Fruit fly (Drosophila melanogaster) whole organism, embryonic: ENCODE measurements around the gene Jhbp7.

Experiments
- B-H1 ChIP-seq: fragments of 200-800 bp; sonication (Bioruptor generic); IDR thresholded peaks from 3 replicates; pipeline ENCODE4 v1.3.6; 2022; ENCODE audit warnings: missing biosample characterization, missing genetic modification characterization
- CG1024 ChIP-seq: fragments of 200-800 bp; sonication (Bioruptor generic); IDR thresholded peaks from 2 replicates; pipeline ENCODE4 v1.3.6; 2022; ENCODE audit warnings: missing biosample characterization, missing genetic modification characterization
- CG10366 ChIP-seq: fragments of 200-800 bp; sonication (Bioruptor generic); IDR thresholded peaks from 2 replicates; pipeline ENCODE4 v1.3.6; 2022; ENCODE audit warnings: missing biosample characterization, missing genetic modification characterization
- CG10565 ChIP-seq: fragments of 200-800 bp; sonication (Bioruptor generic); optimal IDR thresholded peaks from 3 replicates; lab custom pipeline; 2016; ENCODE audit warnings: missing biosample characterization, mild to moderate bottlenecking, missing genetic modification characterization
- CG12299 ChIP-seq: fragments of 200-800 bp; sonication (Bioruptor generic); optimal IDR thresholded peaks from 2 replicates; lab custom pipeline; 2018; ENCODE audit warnings: missing biosample characterization, mild to moderate bottlenecking, missing genetic modification characterization
- CG1233 ChIP-seq: fragments of 200-800 bp; sonication (Bioruptor generic); optimal IDR thresholded peaks from 4 replicates; lab custom pipeline; 2018; ENCODE audit warnings: missing biosample characterization, mild to moderate bottlenecking, missing genetic modification characterization
- CG12942 ChIP-seq: fragments of 200-800 bp; sonication (Bioruptor generic); optimal IDR thresholded peaks from 3 replicates; lab custom pipeline; 2016; ENCODE audit warnings: missing biosample characterization, missing genetic modification characterization
- CG1602 ChIP-seq: fragments of 200-800 bp; sonication (Bioruptor generic); optimal IDR thresholded peaks from 3 replicates; lab custom pipeline; 2016; ENCODE audit warnings: missing biosample characterization, missing genetic modification characterization
- CG1603 ChIP-seq: fragments of 200-800 bp; sonication (Bioruptor generic); optimal IDR thresholded peaks from 2 replicates; lab custom pipeline; 2019; ENCODE audit warnings: missing biosample characterization, mild to moderate bottlenecking, missing genetic modification characterization, moderate library complexity
- CG18476 ChIP-seq: fragments of 200-800 bp; sonication (Bioruptor generic); optimal IDR thresholded peaks from 2 replicates; lab custom pipeline; 2016; ENCODE audit warnings: missing biosample characterization, mild to moderate bottlenecking, missing genetic modification characterization
- CG18599 ChIP-seq: fragments of 200-800 bp; sonication (Bioruptor generic); optimal IDR thresholded peaks from 3 replicates; lab custom pipeline; 2017; ENCODE audit warnings: missing biosample characterization, missing genetic modification characterization, mild to moderate bottlenecking, moderate library complexity, missing genetic modification reagents
- CG32767 ChIP-seq: fragments of 200-800 bp; sonication (Bioruptor generic); IDR thresholded peaks from 2 replicates; pipeline ENCODE4 v1.3.6; 2022; ENCODE audit warnings: missing biosample characterization, missing genetic modification characterization
- CG32772 ChIP-seq: fragments of 200-800 bp; sonication (Bioruptor generic); IDR thresholded peaks from 2 replicates; pipeline ENCODE4 v1.3.6; 2022; ENCODE audit warnings: missing biosample characterization, missing genetic modification characterization
- CG34224 ChIP-seq: fragments of 200-800 bp; sonication (Bioruptor generic); IDR thresholded peaks from 3 replicates; pipeline ENCODE4 v1.3.6; 2022; ENCODE audit warnings: missing biosample characterization, missing genetic modification characterization; ENCODE audit not compliant: partially characterized antibody
- CG4617 ChIP-seq: fragments of 200-800 bp; sonication (Bioruptor generic); optimal IDR thresholded peaks from 3 replicates; lab custom pipeline; 2016; ENCODE audit warnings: missing biosample characterization, missing genetic modification characterization, borderline replicate concordance
- CG6254 ChIP-seq: fragments of 200-800 bp; sonication (Bioruptor generic); optimal IDR thresholded peaks from 3 replicates; lab custom pipeline; 2017; ENCODE audit warnings: mild to moderate bottlenecking, missing biosample characterization, missing genetic modification reagents, missing genetic modification characterization
- CG7928 ChIP-seq: fragments of 200-800 bp; sonication (Bioruptor generic); optimal IDR thresholded peaks from 2 replicates; lab custom pipeline; 2017; ENCODE audit warnings: missing biosample characterization, mild to moderate bottlenecking, missing genetic modification characterization
- CG8765 ChIP-seq: fragments of 200-800 bp; sonication (Bioruptor generic); IDR thresholded peaks from 2 replicates; pipeline ENCODE4 v1.3.6; 2022; ENCODE audit warnings: missing biosample characterization, missing genetic modification characterization
- CG9817 ChIP-seq: fragments of 200-800 bp; sonication (Bioruptor generic); optimal IDR thresholded peaks from 2 replicates; lab custom pipeline; 2018; ENCODE audit warnings: missing biosample characterization, mild to moderate bottlenecking, missing genetic modification characterization, moderate library complexity
- Dfd ChIP-seq, 2 experiments: fragments of >200 bp; optimal IDR thresholded peaks; 2 replicates each; lab custom pipeline; 2017; ENCODE audit warnings: missing biosample characterization in 2 of 2, missing genetic modification characterization in 2 of 2
- Eip74EF ChIP-seq, 2 experiments: fragments of 200-800 bp in 1 of 2; fragments of >200 bp in 1 of 2; sonication (Bioruptor generic) in 1 of 2; optimal IDR thresholded peaks; 2 replicates each; lab custom pipeline; 2017 to 2019; ENCODE audit warnings: missing biosample characterization in 2 of 2, missing genetic modification characterization in 2 of 2, mild to moderate bottlenecking in 1 of 2, moderate library complexity in 1 of 2
- HLH3B ChIP-seq: fragments of 200-800 bp; sonication (Bioruptor generic); IDR thresholded peaks from 2 replicates; pipeline ENCODE4 v1.3.6; 2022; ENCODE audit warnings: missing biosample characterization, missing genetic modification characterization
- HLHmδ ChIP-seq: fragments of 200-800 bp; sonication (Bioruptor generic); optimal IDR thresholded peaks from 2 replicates; lab custom pipeline; 2018; ENCODE audit warnings: missing biosample characterization, mild to moderate bottlenecking, missing genetic modification characterization, moderate library complexity
- Hr3 ChIP-seq: fragments of 200-800 bp; sonication (Bioruptor generic); optimal IDR thresholded peaks from 3 replicates; lab custom pipeline; 2016; ENCODE audit warnings: missing biosample characterization, missing genetic modification characterization
- Kr ChIP-seq: fragments of 200-800 bp; sonication (Bioruptor generic); optimal IDR thresholded peaks from 2 replicates; lab custom pipeline; 2017; ENCODE audit warnings: missing biosample characterization, mild to moderate bottlenecking, missing genetic modification characterization
- Mad ChIP-seq: fragments of 200-800 bp; sonication (Bioruptor generic); optimal IDR thresholded peaks from 2 replicates; lab custom pipeline; 2016; ENCODE audit warnings: missing biosample characterization, missing genetic modification characterization
- Mrtf ChIP-seq: fragments of 200-800 bp; sonication (Bioruptor generic); IDR thresholded peaks from 3 replicates; pipeline ENCODE4 v1.3.6; 2022; ENCODE audit warnings: missing biosample characterization, missing genetic modification characterization
- NC2β ChIP-seq: fragments of 200-800 bp; sonication (Bioruptor generic); optimal IDR thresholded peaks from 2 replicates; lab custom pipeline; 2016; ENCODE audit warnings: missing biosample characterization, missing genetic modification characterization
- Oli ChIP-seq: fragments of 200-800 bp; sonication (Bioruptor generic); optimal IDR thresholded peaks from 2 replicates; lab custom pipeline; 2018; ENCODE audit warnings: missing biosample characterization, mild to moderate bottlenecking, missing genetic modification characterization, moderate library complexity
- Sin3A ChIP-seq: fragments of >200 bp; optimal IDR thresholded peaks from 2 replicates; lab custom pipeline; 2018
- Six4 ChIP-seq: fragments of 200-800 bp; sonication (Bioruptor generic); optimal IDR thresholded peaks from 2 replicates; lab custom pipeline; 2016; ENCODE audit warnings: missing biosample characterization, missing genetic modification characterization
- al ChIP-seq: fragments of 200-800 bp; sonication (Bioruptor generic); IDR thresholded peaks from 2 replicates; pipeline ENCODE4 v1.3.6; 2022; ENCODE audit warnings: missing biosample characterization, missing genetic modification characterization
- amos ChIP-seq: fragments of 200-800 bp; sonication (Bioruptor generic); IDR thresholded peaks from 2 replicates; pipeline ENCODE4 v1.3.6; 2022; ENCODE audit warnings: missing biosample characterization, missing genetic modification characterization; ENCODE audit not compliant: partially characterized antibody
- bbx ChIP-seq: fragments of 200-800 bp; sonication (Bioruptor generic); IDR thresholded peaks from 2 replicates; pipeline ENCODE4 v1.3.6; 2022; ENCODE audit warnings: missing biosample characterization, missing genetic modification characterization; ENCODE audit not compliant: partially characterized antibody
- bowl ChIP-seq: fragments of 200-800 bp; sonication (Bioruptor generic); IDR thresholded peaks from 2 replicates; pipeline ENCODE4 v1.3.6; 2022; ENCODE audit warnings: missing biosample characterization, missing genetic modification characterization
- chm ChIP-seq: fragments of 200-800 bp; sonication (Bioruptor generic); IDR thresholded peaks from 2 replicates; pipeline ENCODE4 v1.3.6; 2022; ENCODE audit warnings: missing biosample characterization, missing genetic modification characterization
- corto ChIP-seq: fragments of 200-800 bp; sonication (Bioruptor generic); optimal IDR thresholded peaks from 2 replicates; lab custom pipeline; 2016; ENCODE audit warnings: missing biosample characterization, mild to moderate bottlenecking, missing genetic modification characterization, moderate library complexity
- dm ChIP-seq: fragments of 200-800 bp; sonication (Bioruptor generic); optimal IDR thresholded peaks from 3 replicates; lab custom pipeline; 2016; ENCODE audit warnings: missing biosample characterization, missing genetic modification characterization
- dpn ChIP-seq, 2 experiments: fragments of 200-800 bp; sonication (Bioruptor generic); optimal IDR thresholded peaks; 3 replicates each; lab custom pipeline; 2016; ENCODE audit warnings: missing biosample characterization in 2 of 2, missing genetic modification characterization in 2 of 2
- esg ChIP-seq: fragments of 200-800 bp; sonication (Bioruptor generic); conservative IDR thresholded peaks from 2 replicates; pipeline ENCODE4 v1.3.6; 2022; ENCODE audit warnings: missing biosample characterization, missing genetic modification characterization
- ewg ChIP-seq: fragments of 200-800 bp; sonication (Bioruptor generic); optimal IDR thresholded peaks from 3 replicates; lab custom pipeline; 2017; ENCODE audit warnings: mild to moderate bottlenecking, missing biosample characterization, missing genetic modification reagents, missing genetic modification characterization
- fru ChIP-seq: fragments of >200 bp; optimal IDR thresholded peaks from 2 replicates; lab custom pipeline; 2017
- jing ChIP-seq: fragments of 200-800 bp; sonication (Bioruptor generic); optimal IDR thresholded peaks from 2 replicates; lab custom pipeline; 2018; ENCODE audit warnings: missing biosample characterization, mild to moderate bottlenecking, missing genetic modification characterization
- p53 ChIP-seq: fragments of 200-800 bp; sonication (Bioruptor generic); optimal IDR thresholded peaks from 2 replicates; lab custom pipeline; 2016; ENCODE audit warnings: missing biosample characterization, missing genetic modification characterization
- peb ChIP-seq: fragments of 200-800 bp; sonication (Bioruptor generic); IDR thresholded peaks from 2 replicates; pipeline ENCODE4 v1.3.6; 2022; ENCODE audit warnings: missing biosample characterization, missing genetic modification characterization
- seq ChIP-seq: fragments of 200-800 bp; sonication (Bioruptor generic); IDR thresholded peaks from 2 replicates; pipeline ENCODE4 v1.3.6; 2022; ENCODE audit warnings: missing biosample characterization, missing genetic modification characterization
- slp2 ChIP-seq: fragments of 200-800 bp; sonication (Bioruptor generic); optimal IDR thresholded peaks from 2 replicates; lab custom pipeline; 2016; ENCODE audit warnings: missing biosample characterization, missing genetic modification characterization
- tna ChIP-seq: fragments of 200-800 bp; sonication (Bioruptor generic); IDR thresholded peaks from 2 replicates; pipeline ENCODE4 v1.3.6; 2022; ENCODE audit warnings: missing biosample characterization, missing genetic modification characterization; ENCODE audit not compliant: partially characterized antibody
- ttk ChIP-seq: fragments of 200-800 bp; sonication (Bioruptor generic); IDR thresholded peaks from 2 replicates; pipeline ENCODE4 v2.1.2; 2022; ENCODE audit warnings: missing biosample characterization, missing genetic modification characterization
- yki ChIP-seq: fragments of >200 bp; optimal IDR thresholded peaks from 3 replicates; lab custom pipeline; 2018
- zen2 ChIP-seq: fragments of 200-800 bp; sonication (Bioruptor generic); IDR thresholded peaks from 3 replicates; pipeline ENCODE4 v1.3.6; 2022; ENCODE audit warnings: missing biosample characterization, missing genetic modification characterization; ENCODE audit not compliant: partially characterized antibody

Jhbp7 gene

DNA sequence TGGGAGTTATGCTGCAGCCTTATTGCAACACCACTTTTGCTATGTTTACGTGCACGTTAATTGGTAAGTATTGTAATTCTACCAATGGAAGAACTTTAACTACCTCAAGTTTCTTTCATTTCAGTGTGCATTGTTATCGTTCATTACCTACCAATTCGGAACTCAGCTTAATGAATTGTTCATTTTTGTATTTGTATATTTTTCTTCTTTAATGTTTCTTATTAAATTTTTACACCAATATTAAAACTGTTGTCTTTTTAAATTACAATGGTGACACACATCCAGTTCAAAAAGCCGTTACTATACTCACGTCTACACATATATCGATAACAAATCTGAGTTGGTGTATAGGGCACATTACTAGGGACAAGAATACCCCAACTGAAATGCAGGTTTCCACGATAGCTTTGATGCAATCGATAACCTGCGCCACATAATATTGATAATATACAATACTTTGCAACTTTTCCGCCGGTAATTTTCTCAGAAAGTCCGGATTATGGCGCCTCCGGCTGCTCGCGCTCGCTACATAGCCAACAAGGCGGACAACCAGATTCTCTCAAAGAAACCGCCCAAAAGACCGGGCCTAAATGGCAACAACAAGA, 16.1 kb upstream of the Jhbp7 start, which contains the start of gene Alg9 (continued):
- TF ChIP-seq CG1603 (tag; lab: Kevin White, UChicago): peak; percentile 81
- TF ChIP-seq fru (lab: Kevin White, UChicago): no peak
- TF ChIP-seq amos (GFP tag; lab: Robert Waterston, UW): peak; percentile 89
- TF ChIP-seq Six4 (GFP tag; lab: Kevin White, UChicago): peak; percentile 13
- TF ChIP-seq B-H1 (GFP tag; lab: Robert Waterston, UW): no peak
- TF ChIP-seq dpn (GFP tag; optimal IDR thresholded peaks at IDR 0.05; lab: Kevin White, UChicago): peak in 1 of 2 experiments; percentile 6
- TF ChIP-seq CG1024 (GFP tag; lab: Robert Waterston, UW): peak; percentile 62; the same call in 1 of the 2 replicates
- no peak for TF ChIP-seq CG6254 (GFP tag; lab: Kevin White, UChicago)
- TF ChIP-seq CG9817 (tag; lab: Kevin White, UChicago): no peak
- no peak for TF ChIP-seq seq (GFP tag; lab: Robert Waterston, UW)
- no peak for TF ChIP-seq ttk (GFP tag; lab: Robert Waterston, UW)
- TF ChIP-seq dm (GFP tag; lab: Kevin White, UChicago): peak; percentile 17
- no peak for TF ChIP-seq CG32767 (GFP tag; lab: Robert Waterston, UW)
- no peak for TF ChIP-seq CG7928 (GFP tag; lab: Kevin White, UChicago)
- no peak for TF ChIP-seq NC2β (GFP tag; lab: Kevin White, UChicago)
- no peak for TF ChIP-seq CG18476 (GFP tag; lab: Kevin White, UChicago)
- TF ChIP-seq CG32772 (GFP tag; lab: Robert Waterston, UW): no peak
- peak in 1 of 2 experiments; percentile 30 for TF ChIP-seq Dfd (GFP tag; optimal IDR thresholded peaks at IDR 0.05; lab: Kevin White, UChicago)
- TF ChIP-seq bowl (GFP tag; lab: Robert Waterston, UW): no peak
- TF ChIP-seq jing (GFP tag; lab: Kevin White, UChicago): no peak
- TF ChIP-seq yki: no peak
- TF ChIP-seq Mrtf: no peak
- no peak for TF ChIP-seq HLHmδ
- TF ChIP-seq CG4617 (GFP tag; lab: Kevin White, UChicago): peak; percentile 41
- no peak for TF ChIP-seq CG10366 (GFP tag; lab: Robert Waterston, UW)
- TF ChIP-seq CG1233 (GFP tag; lab: Kevin White, UChicago): no peak
- peak; percentile 92 for TF ChIP-seq bbx
- TF ChIP-seq CG12299: no peak
- no peak for TF ChIP-seq p53 (GFP tag; lab: Kevin White, UChicago)
- TF ChIP-seq esg (GFP tag; lab: Robert Waterston, UW): no peak
- TF ChIP-seq peb (GFP tag; lab: Robert Waterston, UW): no peak
- TF ChIP-seq HLH3B (GFP tag; lab: Robert Waterston, UW): no peak
- TF ChIP-seq corto: no peak
- no peak for TF ChIP-seq CG8765 (GFP tag; lab: Robert Waterston, UW)
- TF ChIP-seq Kr (GFP tag; lab: Kevin White, UChicago): no peak
- peak; percentile 94 for TF ChIP-seq zen2 (GFP tag; lab: Robert Waterston, UW)
- TF ChIP-seq CG12942: no peak
- TF ChIP-seq chm (GFP tag; lab: Robert Waterston, UW): no peak
- peak; percentile 95 for TF ChIP-seq tna (GFP tag; lab: Robert Waterston, UW)
- no peak for TF ChIP-seq ewg (GFP tag; lab: Kevin White, UChicago)
- TF ChIP-seq slp2 (GFP tag; lab: Kevin White, UChicago): no peak
- no peak for TF ChIP-seq CG10565 (GFP tag; lab: Kevin White, UChicago)
- TF ChIP-seq CG1602: no peak
- TF ChIP-seq Hr3: peak; percentile 64
- no peak for TF ChIP-seq Oli (tag; lab: Kevin White, UChicago)
- peak; percentile 94 for TF ChIP-seq CG34224
- peak; percentile 3 for TF ChIP-seq Mad (GFP tag; lab: Kevin White, UChicago)
- TF ChIP-seq CG18599: no peak
- no peak for TF ChIP-seq Eip74EF (GFP tag; optimal IDR thresholded peaks at IDR 0.05; lab: Kevin White, UChicago)
- TF ChIP-seq al (GFP tag; lab: Robert Waterston, UW): no peak
- TF ChIP-seq Sin3A (lab: Kevin White, UChicago): peak; percentile 56
